Worm (Caenorhabditis elegans) whole organism, L4 larva: ENCODE measurements around the gene Y45F10B.8.

ENCODE experiments used
- F37D6.2 ChIP-seq: sonication (generic microtip); optimal IDR thresholded peaks from 2 replicates; lab custom pipeline; 2016; ENCODE audit warnings: mild to moderate bottlenecking, missing genetic modification characterization, missing compliant biosample characterization
- F44E2.7 ChIP-seq: fragments of 200-800 bp; sonication (Bioruptor generic); IDR thresholded peaks from 2 replicates; pipeline ENCODE4 v2.1.2; 2022; ENCODE audit warnings: missing genetic modification characterization, missing compliant biosample characterization
- ZK546.5 ChIP-seq, 2 experiments: sonication (generic microtip); optimal IDR thresholded peaks; 2 replicates each; lab custom pipeline; 2017; ENCODE audit warnings: missing biosample characterization in 2 of 2, missing genetic modification characterization in 2 of 2
- egl-27 ChIP-seq: sonication (generic microtip); optimal IDR thresholded peaks from 3 replicates; lab custom pipeline; 2017; ENCODE audit warnings: missing biosample characterization, missing genetic modification reagents, missing genetic modification characterization
- lin-39 ChIP-seq: fragments of 150-350 bp; optimal IDR thresholded peaks from 2 replicates; lab custom pipeline; 2014; ENCODE audit warnings: missing biosample characterization, missing genetic modification reagents, missing genetic modification characterization
- mdt-29 ChIP-seq: fragments of 200-800 bp; sonication (Bioruptor generic); IDR thresholded peaks from 2 replicates; pipeline ENCODE4 v1.3.6; 2022; ENCODE audit warnings: missing genetic modification reagents, missing genetic modification characterization, missing compliant biosample characterization
- mep-1 ChIP-seq: fragments of 150-350 bp; sonication (generic microtip); optimal IDR thresholded peaks from 3 replicates; lab custom pipeline; 2014; ENCODE audit warnings: missing biosample characterization, missing genetic modification characterization
- nhr-28 ChIP-seq: fragments of 150-350 bp; optimal IDR thresholded peaks from 2 replicates; lab custom pipeline; 2014; ENCODE audit warnings: missing biosample characterization, missing genetic modification characterization
- nhr-77 ChIP-seq: fragments of 150-350 bp; optimal IDR thresholded peaks from 2 replicates; lab custom pipeline; 2014; ENCODE audit warnings: missing biosample characterization, missing genetic modification characterization
- snpc-4 ChIP-seq: fragments of 150-350 bp; optimal IDR thresholded peaks from 2 replicates; lab custom pipeline; 2014; ENCODE audit warnings: missing biosample characterization, missing genetic modification characterization

DNA sequence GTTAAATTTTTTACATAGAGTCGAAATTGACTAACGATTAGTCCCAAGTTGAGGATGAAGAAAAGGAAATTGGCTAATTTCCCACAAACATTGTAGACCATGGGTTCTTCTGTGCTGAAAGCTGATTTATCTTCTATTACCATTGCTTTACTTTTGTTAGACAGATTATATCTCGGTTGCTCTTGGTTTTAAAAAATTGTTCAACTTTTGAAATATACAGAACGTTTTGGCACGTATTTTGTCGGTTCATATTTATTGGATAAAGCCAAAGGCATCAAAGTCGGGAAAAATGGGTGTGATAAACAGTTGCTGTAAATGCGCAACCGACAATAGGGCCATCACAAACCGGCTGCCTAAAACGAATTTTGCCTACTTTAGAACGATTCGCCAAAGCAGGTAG, 13.6 kb upstream of the Y45F10B.8 start, which contains the start of gene tsp-5:
- TF ChIP-seq ZK546.5 (tag; optimal IDR thresholded peaks at IDR 0.05; lab: Kevin White, UChicago) (no peak), nhr-77 (no peak), egl-27 (tag; lab: Kevin White, UChicago) (no peak), mep-1 (tag; lab: Kevin White, UChicago) (no peak), F37D6.2 (tag; lab: Kevin White, UChicago) (no peak), nhr-28 (tag; lab: Kevin White, UChicago) (no peak), mdt-29 (GFP tag; lab: Robert Waterston, UW) (no peak), F44E2.7 (no peak), snpc-4 (no peak), lin-39 (tag; lab: Kevin White, UChicago) (no peak)
